ENCODE assay signal across 4 fruit fly cellular contexts in the genomic region with DNA sequence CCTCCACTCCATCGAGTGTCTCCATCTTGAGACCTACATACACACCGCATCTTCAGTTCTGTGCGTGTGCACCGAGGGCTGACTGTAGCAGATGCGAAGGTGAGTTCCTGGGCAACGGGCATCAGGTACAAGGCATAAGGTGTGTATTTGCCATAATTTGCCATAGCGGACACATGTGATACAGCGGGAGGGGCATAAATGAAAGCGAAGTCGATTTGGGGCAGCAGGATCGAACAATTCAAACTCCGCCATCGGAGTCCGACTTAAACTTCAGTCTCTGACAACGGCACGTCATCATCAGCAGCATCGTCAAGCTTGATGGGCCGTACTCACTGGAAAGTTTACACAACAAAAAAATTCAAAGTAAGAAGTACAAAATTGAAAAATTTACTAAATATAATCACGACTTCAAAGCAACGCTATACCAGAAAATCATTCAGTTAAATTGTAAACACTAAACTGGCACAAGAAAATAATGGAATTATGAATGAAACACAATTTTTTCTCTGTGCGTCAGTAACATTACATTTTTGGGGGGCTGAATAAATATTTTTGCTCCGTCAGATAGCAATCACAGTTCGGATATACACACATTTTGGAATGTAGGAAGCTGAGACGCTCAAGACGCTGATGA.
TF ChIP-seq lines count a peak whose summit lies in the region.

No protein-coding gene starts in this region.

- TF ChIP-seq CTCF in whole organism, embryonic (GFP tag; optimal IDR thresholded peaks at IDR 0.05; lab: Kevin White, UChicago) = no peak

TF ChIP-seq in whole organism, embryonic, 481 proteins besides CTCF, POLR2A, EP300 and RAD21 (continues in another document):
- TF ChIP-seq fd96Cb (tag; optimal IDR thresholded peaks at IDR 0.05; lab: Kevin White, UChicago) (peak; percentile 14), CG6175 (GFP tag; IDR thresholded peaks at IDR 0.05; lab: Robert Waterston, UW) (no peak), vvl (GFP tag; IDR thresholded peaks at IDR 0.05; lab: Robert Waterston, UW) (no peak), nom (GFP tag; optimal IDR thresholded peaks at IDR 0.05; lab: Kevin White, UChicago) (peak; percentile 48), Dfd (GFP tag; optimal IDR thresholded peaks at IDR 0.05; lab: Kevin White, UChicago) (no peak), Hr51 (GFP tag; optimal IDR thresholded peaks at IDR 0.05; lab: Kevin White, UChicago) (no peak), fd102C (GFP tag; optimal IDR thresholded peaks at IDR 0.05; lab: Kevin White, UChicago) (no peak), phol (tag; optimal IDR thresholded peaks at IDR 0.05; lab: Kevin White, UChicago) (peak; percentile 9), CG12391 (tag; optimal IDR thresholded peaks at IDR 0.05; lab: Kevin White, UChicago) (peak; percentile 15), Trl (optimal IDR thresholded peaks at IDR 0.05; lab: Kevin White, UChicago) (no peak), Trl (GFP tag; optimal IDR thresholded peaks at IDR 0.05; lab: Kevin White, UChicago) (no peak), CG4707 (GFP tag; optimal IDR thresholded peaks at IDR 0.05; lab: Kevin White, UChicago) (no peak), CG17361 (GFP tag; IDR thresholded peaks at IDR 0.05; lab: Robert Waterston, UW) (no peak), Sox102F (GFP tag; optimal IDR thresholded peaks at IDR 0.05; lab: Kevin White, UChicago) (peak; percentile 29), oc (tag; optimal IDR thresholded peaks at IDR 0.05; lab: Kevin White, UChicago) (no peak), nmo (GFP tag; optimal IDR thresholded peaks at IDR 0.05; lab: Kevin White, UChicago) (peak; percentile 2), Oli (tag; optimal IDR thresholded peaks at IDR 0.05; lab: Kevin White, UChicago) (peak; percentile 1), Doc2 (GFP tag; IDR thresholded peaks at IDR 0.05; lab: Robert Waterston, UW) (no peak), CG14710 (tag; optimal IDR thresholded peaks at IDR 0.05; lab: Kevin White, UChicago) (no peak), row (GFP tag; IDR thresholded peaks at IDR 0.05; lab: Robert Waterston, UW) (peak; percentile 22; the same call in 1 of the 3 replicates), gem (tag; optimal IDR thresholded peaks at IDR 0.05; lab: Kevin White, UChicago) (peak; percentile 43), CG15011 (GFP tag; optimal IDR thresholded peaks at IDR 0.05; lab: Kevin White, UChicago) (no peak)

TF ChIP-seq in whole organism, prepupa, 60 proteins besides CTCF, POLR2A, EP300 and RAD21 (continues in another document):
- TF ChIP-seq spab (GFP tag; optimal IDR thresholded peaks at IDR 0.05; lab: Kevin White, UChicago) (peak; percentile 77), dac (GFP tag; optimal IDR thresholded peaks at IDR 0.05; lab: Kevin White, UChicago) (no peak), CG11762 (GFP tag; optimal IDR thresholded peaks at IDR 0.05; lab: Kevin White, UChicago; ENCODE audit: insufficient read depth) (peak; percentile 65), CG6792 (GFP tag; optimal IDR thresholded peaks at IDR 0.05; lab: Kevin White, UChicago) (peak; percentile 77), eg (GFP tag; IDR thresholded peaks at IDR 0.05; lab: Robert Waterston, UW) (no peak), Ets96B (tag; optimal IDR thresholded peaks at IDR 0.05; lab: Kevin White, UChicago) (peak; percentile 78), Ets21C (GFP tag; optimal IDR thresholded peaks at IDR 0.05; lab: Kevin White, UChicago) (peak; percentile 75), Sox15 (GFP tag; optimal IDR thresholded peaks at IDR 0.05; lab: Kevin White, UChicago) (peak; percentile 68), salr (GFP tag; optimal IDR thresholded peaks at IDR 0.05; lab: Kevin White, UChicago) (peak in 1 of 2 experiments; percentile 40), Hr39 (GFP tag; optimal IDR thresholded peaks at IDR 0.05; lab: Kevin White, UChicago) (peak; percentile 88), CG8119 (GFP tag; IDR thresholded peaks at IDR 0.05; lab: Robert Waterston, UW) (peak; percentile 36; the same call in 1 of the 3 replicates), vri (GFP tag; optimal IDR thresholded peaks at IDR 0.05; lab: Kevin White, UChicago) (peak; percentile 71), fkh (GFP tag; optimal IDR thresholded peaks at IDR 0.05; lab: Kevin White, UChicago) (no peak), Hr4 (GFP tag; optimal IDR thresholded peaks at IDR 0.05; lab: Kevin White, UChicago) (peak; percentile 46), Smox (GFP tag; optimal IDR thresholded peaks at IDR 0.05; lab: Kevin White, UChicago) (peak; percentile 88), svp (GFP tag; lab: Kevin White, UChicago) (peak; percentile 94), fd59A (GFP tag; optimal IDR thresholded peaks at IDR 0.05; lab: Kevin White, UChicago) (peak; percentile 75), Sox102F (GFP tag; optimal IDR thresholded peaks at IDR 0.05; lab: Kevin White, UChicago) (peak; percentile 87), topi (GFP tag; optimal IDR thresholded peaks at IDR 0.05; lab: Kevin White, UChicago) (peak; percentile 90), CG10669 (GFP tag; optimal IDR thresholded peaks at IDR 0.05; lab: Kevin White, UChicago) (peak; percentile 80), dsx (GFP tag; optimal IDR thresholded peaks at IDR 0.05; lab: Kevin White, UChicago; ENCODE audit: poor library complexity, severe bottlenecking) (peak; percentile 73)

TF ChIP-seq in whole organism, pupa, 21 proteins besides CTCF, POLR2A, EP300 and RAD21:
- peak; percentile 81 for TF ChIP-seq CG15710 (tag; optimal IDR thresholded peaks at IDR 0.05; lab: Kevin White, UChicago)
- no peak for TF ChIP-seq CG10348 (GFP tag; IDR thresholded peaks at IDR 0.05; lab: Robert Waterston, UW)
- TF ChIP-seq D1 (tag; optimal IDR thresholded peaks at IDR 0.05; lab: Kevin White, UChicago) = peak; percentile 1
- TF ChIP-seq Pif1B (GFP tag; optimal IDR thresholded peaks at IDR 0.05; lab: Kevin White, UChicago) = peak; percentile 61
- no peak for TF ChIP-seq fd96Ca (GFP tag; IDR thresholded peaks at IDR 0.05; lab: Robert Waterston, UW)
- TF ChIP-seq gl (tag; optimal IDR thresholded peaks at IDR 0.05; lab: Kevin White, UChicago) = no peak
- no peak for TF ChIP-seq rn (GFP tag; IDR thresholded peaks at IDR 0.05; lab: Robert Waterston, UW)
- TF ChIP-seq CG4496 (GFP tag; IDR thresholded peaks at IDR 0.05; lab: Robert Waterston, UW) = peak; percentile 45; the same call in 1 of the 3 replicates
- TF ChIP-seq CG32121 (GFP tag; IDR thresholded peaks at IDR 0.05; lab: Robert Waterston, UW) = no peak
- peak; percentile 73 for TF ChIP-seq CG34367 (tag; optimal IDR thresholded peaks at IDR 0.05; lab: Kevin White, UChicago)
- TF ChIP-seq EcR (GFP tag; optimal IDR thresholded peaks at IDR 0.05; lab: Kevin White, UChicago) = no peak
- TF ChIP-seq CG8159 (tag; optimal IDR thresholded peaks at IDR 0.05; lab: Kevin White, UChicago) = peak; percentile 88
- TF ChIP-seq CG14655 (GFP tag; optimal IDR thresholded peaks at IDR 0.05; lab: Kevin White, UChicago) = peak; percentile 34
- TF ChIP-seq Ets98B (GFP tag; IDR thresholded peaks at IDR 0.05; lab: Robert Waterston, UW) = no peak
- TF ChIP-seq CG17806 (tag; optimal IDR thresholded peaks at IDR 0.05; lab: Kevin White, UChicago) = peak; percentile 85
- TF ChIP-seq CG9948 (tag; optimal IDR thresholded peaks at IDR 0.05; lab: Kevin White, UChicago) = peak; percentile 77
- TF ChIP-seq CG13204 (GFP tag; optimal IDR thresholded peaks at IDR 0.05; lab: Kevin White, UChicago) = no peak
- TF ChIP-seq Snoo (tag; optimal IDR thresholded peaks at IDR 0.05; lab: Kevin White, UChicago) = peak; percentile 76
- TF ChIP-seq Pif1A (GFP tag; optimal IDR thresholded peaks at IDR 0.05; lab: Kevin White, UChicago) = peak; percentile 72
- TF ChIP-seq CG8301 (tag; optimal IDR thresholded peaks at IDR 0.05; lab: Kevin White, UChicago) = peak; percentile 2
- TF ChIP-seq CG12605 (GFP tag; IDR thresholded peaks at IDR 0.05; lab: Robert Waterston, UW) = no peak

TF ChIP-seq in whole organism, wandering third instar larva, 38 proteins besides CTCF, POLR2A, EP300 and RAD21 (continues in another document):
- no peak for TF ChIP-seq jim (GFP tag; optimal IDR thresholded peaks at IDR 0.05; lab: Kevin White, UChicago)
- no peak for TF ChIP-seq pan (optimal IDR thresholded peaks at IDR 0.05; lab: Kevin White, UChicago)
- peak; percentile 46 for TF ChIP-seq CG9705 (GFP tag; optimal IDR thresholded peaks at IDR 0.05; lab: Kevin White, UChicago)
- TF ChIP-seq CrebA (GFP tag; optimal IDR thresholded peaks at IDR 0.05; lab: Kevin White, UChicago; ENCODE audit: borderline replicate concordance) = no peak
- TF ChIP-seq CG32264 (GFP tag; optimal IDR thresholded peaks at IDR 0.05; lab: Kevin White, UChicago) = peak; percentile 25
- peak; percentile 83 for TF ChIP-seq woc (GFP tag; optimal IDR thresholded peaks at IDR 0.05; lab: Kevin White, UChicago)
- no peak for TF ChIP-seq Jra (GFP tag; optimal IDR thresholded peaks at IDR 0.05; lab: Kevin White, UChicago)
- no peak for TF ChIP-seq Hr78 (GFP tag; optimal IDR thresholded peaks at IDR 0.05; lab: Kevin White, UChicago)
- TF ChIP-seq foxo (GFP tag; optimal IDR thresholded peaks at IDR 0.05; lab: Kevin White, UChicago) = peak in 1 of 2 experiments; percentile 88
- peak; percentile 89 for TF ChIP-seq HLH106 (tag; optimal IDR thresholded peaks at IDR 0.05; lab: Kevin White, UChicago)
- TF ChIP-seq lola (GFP tag; optimal IDR thresholded peaks at IDR 0.05; lab: Kevin White, UChicago) = no peak
- no peak for TF ChIP-seq Rel (GFP tag; optimal IDR thresholded peaks at IDR 0.05; lab: Kevin White, UChicago)
- peak; percentile 30 for TF ChIP-seq Rel (tag; optimal IDR thresholded peaks at IDR 0.05; lab: Kevin White, UChicago)
- no peak for TF ChIP-seq N (GFP tag; optimal IDR thresholded peaks at IDR 0.05; lab: Kevin White, UChicago)
- no peak for TF ChIP-seq Dif (GFP tag; optimal IDR thresholded peaks at IDR 0.05; lab: Kevin White, UChicago; ENCODE audit: partially characterized antibody)
- TF ChIP-seq br (GFP tag; optimal IDR thresholded peaks at IDR 0.05; lab: Kevin White, UChicago) = peak; percentile 85
- peak; percentile 88 for TF ChIP-seq ey (GFP tag; optimal IDR thresholded peaks at IDR 0.05; lab: Kevin White, UChicago)
- peak; percentile 88 for TF ChIP-seq h (GFP tag; optimal IDR thresholded peaks at IDR 0.05; lab: Kevin White, UChicago)
- TF ChIP-seq rgr (GFP tag; optimal IDR thresholded peaks at IDR 0.05; lab: Kevin White, UChicago) = peak; percentile 86
- peak; percentile 71 for TF ChIP-seq Hnf4 (GFP tag; optimal IDR thresholded peaks at IDR 0.05; lab: Kevin White, UChicago)
- TF ChIP-seq sage (GFP tag; optimal IDR thresholded peaks at IDR 0.05; lab: Kevin White, UChicago) = peak; percentile 71
- TF ChIP-seq tai (GFP tag; optimal IDR thresholded peaks at IDR 0.05; lab: Kevin White, UChicago) = peak; percentile 44
- no peak for TF ChIP-seq dsf (GFP tag; optimal IDR thresholded peaks at IDR 0.05; lab: Kevin White, UChicago; ENCODE audit: borderline replicate concordance)
- no peak for TF ChIP-seq Myc (optimal IDR thresholded peaks at IDR 0.05; lab: Kevin White, UChicago)
- TF ChIP-seq Dfd (GFP tag; optimal IDR thresholded peaks at IDR 0.05; lab: Kevin White, UChicago) = no peak
- peak; percentile 72 for TF ChIP-seq dmrt93B (GFP tag; optimal IDR thresholded peaks at IDR 0.05; lab: Kevin White, UChicago)
- peak; percentile 68 for TF ChIP-seq psq (GFP tag; optimal IDR thresholded peaks at IDR 0.05; lab: Kevin White, UChicago)
